Worm (Caenorhabditis elegans): Measurements from ENCODE around the gene dpy-27.
A peak's percentile ranks its signal among the peaks of the same experiment; 100 is the strongest.

The dpy-27 gene

DNA sequence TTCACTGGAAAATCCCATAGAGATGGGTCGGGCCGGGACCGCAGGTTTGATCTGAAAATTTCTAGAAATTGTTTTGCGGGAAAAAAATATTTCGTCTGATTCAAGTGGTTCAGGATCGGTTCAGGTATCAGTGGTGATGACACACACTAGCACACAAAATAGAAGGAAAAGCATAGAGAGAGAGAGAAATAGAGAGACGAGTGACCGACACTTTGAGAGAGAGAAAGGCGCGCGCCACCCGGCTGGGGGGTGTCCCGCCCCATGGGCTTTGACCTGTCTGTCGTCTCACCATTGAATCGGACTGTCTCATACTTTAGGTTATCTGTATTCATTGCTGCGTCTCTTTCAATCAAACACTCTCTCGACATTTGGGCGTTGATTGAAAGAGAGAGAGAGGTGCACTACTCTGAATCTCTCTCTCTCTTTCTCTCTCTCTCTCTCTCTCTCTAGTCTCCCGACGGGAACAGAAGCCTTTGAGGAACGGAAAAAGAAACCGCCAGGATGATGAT, 33.0 kb downstream of the dpy-27 start, which contains the start of gene acy-3:
Gene acy-3, minus strand, starts transcription at position 51 of the 509 bp plus-strand sequence.
- TF ChIP-seq unc-42 (tag; optimal IDR thresholded peaks at IDR 0.05) (no peak), dmd-4 (tag; optimal IDR thresholded peaks at IDR 0.05; ENCODE audit: borderline replicate concordance) (no peak), pax-1 (tag; optimal IDR thresholded peaks at IDR 0.05) (no peak), gmeb-2 (tag; optimal IDR thresholded peaks at IDR 0.05) (peak; percentile 3), ceh-45 (GFP tag; IDR thresholded peaks at IDR 0.05) (no peak), sdc-2 (tag; optimal IDR thresholded peaks at IDR 0.05) (no peak), unc-86 (tag; optimal IDR thresholded peaks at IDR 0.05) (no peak), pha-2 (tag; optimal IDR thresholded peaks at IDR 0.05) (no peak), ceh-2 (tag; optimal IDR thresholded peaks at IDR 0.05) (peak; percentile 13), fkh-10 (GFP tag; optimal IDR thresholded peaks at IDR 0.05) (no peak), syd-9 (tag; optimal IDR thresholded peaks at IDR 0.05) (no peak), ttx-3 (tag; optimal IDR thresholded peaks at IDR 0.05) (no peak), eyg-1 (tag; optimal IDR thresholded peaks at IDR 0.05) (no peak), ceh-6 (GFP tag; optimal IDR thresholded peaks at IDR 0.05) (no peak), pqm-1 (tag; optimal IDR thresholded peaks at IDR 0.05) (no peak), ztf-16 (tag; optimal IDR thresholded peaks at IDR 0.05) (no peak), ceh-14 (tag; optimal IDR thresholded peaks at IDR 0.05) (no peak), hlh-13 (GFP tag; optimal IDR thresholded peaks at IDR 0.05) (no peak), nhr-232 (tag; optimal IDR thresholded peaks at IDR 0.05) (no peak), tbx-2 (tag; optimal IDR thresholded peaks at IDR 0.05) (peak; percentile 44), fkh-6 (tag; optimal IDR thresholded peaks at IDR 0.05) (no peak), ceh-30 (tag; optimal IDR thresholded peaks at IDR 0.05) (no peak), ama-1 (optimal IDR thresholded peaks at IDR 0.05) (no peak), odd-2 (tag; optimal IDR thresholded peaks at IDR 0.05) (no peak), unc-55 (GFP tag; optimal IDR thresholded peaks at IDR 0.05) (peak; percentile 60), hlh-8 (tag; optimal IDR thresholded peaks at IDR 0.05) (no peak), C08G9.2 (tag; optimal IDR thresholded peaks at IDR 0.05) (no peak), lim-6 (tag; optimal IDR thresholded peaks at IDR 0.05) (no peak), ceh-22 (tag; optimal IDR thresholded peaks at IDR 0.05) (no peak), pag-3 (tag; optimal IDR thresholded peaks at IDR 0.05; ENCODE audit: borderline replicate concordance) (no peak), hlh-15 (tag; optimal IDR thresholded peaks at IDR 0.05) (no peak), sox-2 (GFP tag; IDR thresholded peaks at IDR 0.05) (no peak), ceh-19 (GFP tag; optimal IDR thresholded peaks at IDR 0.05) (no peak), ref-2 (tag; optimal IDR thresholded peaks at IDR 0.05) (peak; percentile 64), nhr-11 (tag; optimal IDR thresholded peaks at IDR 0.05) (no peak), ahr-1 (tag; optimal IDR thresholded peaks at IDR 0.05) (no peak), K09A11.1 (tag; optimal IDR thresholded peaks at IDR 0.05; ENCODE audit: insufficient read depth) (no peak), elt-4 (tag; optimal IDR thresholded peaks at IDR 0.05) (no peak), lin-11 (tag; optimal IDR thresholded peaks at IDR 0.05) (no peak), fax-1 (tag; optimal IDR thresholded peaks at IDR 0.05) (no peak), npax-4 (tag; optimal IDR thresholded peaks at IDR 0.05) (no peak), K02D7.2 (tag; optimal IDR thresholded peaks at IDR 0.05) (no peak), hlh-30 (tag; optimal IDR thresholded peaks at IDR 0.05; ENCODE audit: insufficient read depth) (peak; percentile 13), T23F11.4 (GFP tag; optimal IDR thresholded peaks at IDR 0.05) (no peak), elt-2 (tag; optimal IDR thresholded peaks at IDR 0.05) (no peak), pat-9 (tag; optimal IDR thresholded peaks at IDR 0.05) (no peak), ceh-48 (tag; optimal IDR thresholded peaks at IDR 0.05) (no peak), pha-4 (tag; optimal IDR thresholded peaks at IDR 0.05) (no peak), unc-3 (GFP tag; conservative IDR thresholded peaks at IDR 0.05) (no peak), unc-3 (tag; optimal IDR thresholded peaks at IDR 0.05) (no peak), ceh-18 (tag; optimal IDR thresholded peaks at IDR 0.05) (peak; percentile 56), C38D4.7 (GFP tag; optimal IDR thresholded peaks at IDR 0.05) (no peak), zip-5 (tag; optimal IDR thresholded peaks at IDR 0.05) (no peak), ceh-34 (tag; optimal IDR thresholded peaks at IDR 0.05) (peak; percentile 40)
